Worm (Caenorhabditis elegans) whole organism, dauer: ENCODE data around the gene F20A1.6.
"Not testable (repeated sequence)": the region's sequence is repeated elsewhere in the genome, so short reads cannot be mapped to it uniquely, and the experiment has no call there.

Experiments used
- unc-62 ChIP-seq: sonication (generic microtip); optimal IDR thresholded peaks from 2 replicates; lab custom pipeline; 2017; ENCODE audit warnings: missing biosample characterization, missing genetic modification reagents, missing genetic modification characterization

F20A1.6 gene

DNA sequence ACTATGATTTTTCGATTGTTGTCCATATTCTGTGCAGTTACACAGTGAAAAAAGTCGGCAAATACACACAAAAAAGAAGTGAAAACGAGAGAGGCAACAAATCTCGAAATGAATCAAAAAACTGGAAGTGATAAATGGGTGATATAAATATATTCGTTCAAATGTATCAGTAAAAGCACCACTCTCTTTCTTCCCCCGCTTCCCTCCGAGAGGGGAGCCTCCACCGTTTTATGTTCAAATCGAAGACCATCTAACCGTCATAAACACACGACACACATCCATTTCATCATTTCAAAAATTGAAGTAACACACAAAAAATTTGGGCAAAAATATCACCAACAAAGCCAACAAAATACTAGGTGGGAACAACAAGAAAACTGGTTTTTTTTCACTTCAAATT is at the start of gene F20A1.6:
Gene F20A1.6 (minus strand): TSS at position 101 of the 400 bp plus-strand sequence.
- TF ChIP-seq unc-62 (GFP tag; lab: Kevin White, UChicago), result no peak

ce11 chrV:7076161-7076560 is 49.2 kb upstream of the F20A1.6 start:
- no peak for TF ChIP-seq unc-62 (GFP tag; lab: Kevin White, UChicago)

- no peak for TF ChIP-seq unc-62 (GFP tag; lab: Kevin White, UChicago)
These were observed 48.7 kb upstream of the F20A1.6 start, which contains the start of gene npa-1 for ce11 chrV:7075646-7076045. TSS of gene npa-1 (plus strand) at chrV:7075787.

DNA sequence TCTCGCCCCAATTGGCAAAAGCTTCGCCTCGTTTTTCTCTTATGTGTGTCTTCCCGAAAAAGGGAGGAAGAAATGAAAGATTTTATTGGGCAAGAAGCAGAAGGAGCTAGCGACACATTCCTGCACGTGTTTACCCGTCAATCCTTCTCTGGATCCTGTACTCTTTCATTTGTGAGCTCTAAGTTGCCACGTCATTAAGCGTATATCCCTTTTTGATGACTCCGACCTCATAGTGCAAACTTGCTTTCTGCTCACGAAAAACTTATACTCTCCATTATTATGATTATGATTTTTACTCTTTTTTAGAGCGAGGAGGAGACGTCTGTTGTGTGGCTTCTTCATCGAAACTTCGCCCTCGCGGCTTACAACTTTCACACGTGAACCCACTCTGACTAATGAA is 45.4 kb upstream of the F20A1.6 start, which contains the start of gene F27B10.1:
Gene F27B10.1 (plus strand): TSS at position 301 of the 400 bp plus-strand sequence.
- no peak for TF ChIP-seq unc-62 (GFP tag; lab: Kevin White, UChicago)

- TF ChIP-seq unc-62 (GFP tag; lab: Kevin White, UChicago), result no peak
These were observed 42.6 kb upstream of the F20A1.6 start for ce11 chrV:7069605-7070004.

DNA sequence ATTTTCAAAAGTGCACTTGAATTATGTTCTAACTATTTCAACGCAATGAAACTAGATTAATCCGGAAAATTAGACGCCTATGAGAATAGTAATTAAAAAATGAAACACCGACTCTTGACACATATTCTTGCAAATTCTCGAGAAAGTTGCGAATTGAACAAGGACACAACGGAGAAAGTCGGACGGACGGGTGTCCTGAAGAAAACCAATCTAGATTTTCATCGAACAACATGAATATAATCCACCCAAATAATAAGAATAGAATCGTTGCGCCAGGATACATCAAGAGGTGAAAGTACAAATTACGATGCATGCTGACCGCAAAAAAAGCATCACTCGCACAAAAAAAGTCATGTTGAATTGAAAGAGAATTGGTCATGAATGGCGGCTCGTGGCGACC is 41.9 kb upstream of the F20A1.6 start:
- no peak for TF ChIP-seq unc-62 (GFP tag; lab: Kevin White, UChicago)

DNA sequence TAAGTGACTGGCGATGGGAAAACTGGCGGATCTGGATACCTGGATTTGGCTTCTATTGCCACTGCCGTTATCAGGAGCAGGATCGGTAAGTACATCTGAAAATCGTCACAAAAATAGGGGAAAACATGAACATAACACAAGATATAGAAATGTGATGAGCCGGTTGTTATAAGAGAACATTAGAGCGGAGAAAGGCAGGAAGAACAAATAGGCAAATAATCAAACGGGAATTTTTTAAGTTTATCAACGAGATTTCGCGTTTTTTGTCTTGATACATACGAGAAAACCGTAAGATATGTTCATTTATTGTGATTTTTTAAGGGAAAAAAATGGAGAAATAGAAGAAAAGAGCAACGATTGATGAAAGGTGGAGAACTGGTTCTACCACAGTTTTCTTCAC is 38.3 kb upstream of the F20A1.6 start, which contains the start of gene Y57E12AR.1:
Gene Y57E12AR.1 (minus strand): TSS at position 101 of the 400 bp plus-strand sequence.
- no peak for TF ChIP-seq unc-62 (GFP tag; lab: Kevin White, UChicago)

ce11 chrV:7062790-7063189 is 35.8 kb upstream of the F20A1.6 start, which contains the start of gene tmem-258:
TSS of gene tmem-258 (plus strand) at chrV:7063174.
- not testable (repeated sequence) for TF ChIP-seq unc-62 (GFP tag; lab: Kevin White, UChicago)

DNA sequence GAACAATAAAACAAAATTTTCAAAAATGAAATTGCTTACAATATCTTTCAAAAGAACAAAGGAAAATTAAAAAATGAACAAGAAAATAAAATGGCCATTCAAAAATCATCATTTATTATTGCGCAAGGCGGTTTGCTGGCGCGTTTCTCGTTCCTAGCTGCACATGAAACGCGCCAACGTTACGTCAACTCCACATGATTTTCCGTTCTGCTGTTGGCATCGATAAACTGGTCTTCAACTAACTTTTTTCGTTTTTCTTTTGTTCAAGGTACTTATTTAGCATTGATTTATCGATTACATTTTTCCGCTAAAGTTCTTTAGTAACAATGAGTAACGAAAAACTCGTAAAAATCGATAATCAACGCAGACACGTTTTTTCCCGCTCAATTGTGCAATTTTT is 33.4 kb upstream of the F20A1.6 start, which contains the start of the genes Y57E12AL.6 and Y57E12AL.1:
Gene Y57E12AL.6 (minus strand): TSS at position 75 of the 400 bp plus-strand sequence.
Gene Y57E12AL.1 (plus strand): TSS at position 135 of the 400 bp plus-strand sequence.
- TF ChIP-seq unc-62 (GFP tag; lab: Kevin White, UChicago), result no peak

ce11 chrV:7059350-7059749 is 32.4 kb upstream of the F20A1.6 start, which contains the start of gene mdt-6:
TSS of gene mdt-6 (minus strand) at chrV:7059624.
- no peak for TF ChIP-seq unc-62 (GFP tag; lab: Kevin White, UChicago)

- TF ChIP-seq unc-62 (GFP tag; lab: Kevin White, UChicago), result not testable (repeated sequence)
These were observed 30.8 kb upstream of the F20A1.6 start, which contains the start of gene Y57E12AL.2 for ce11 chrV:7057795-7058194. TSS of gene Y57E12AL.2 (plus strand) at chrV:7058095.

DNA sequence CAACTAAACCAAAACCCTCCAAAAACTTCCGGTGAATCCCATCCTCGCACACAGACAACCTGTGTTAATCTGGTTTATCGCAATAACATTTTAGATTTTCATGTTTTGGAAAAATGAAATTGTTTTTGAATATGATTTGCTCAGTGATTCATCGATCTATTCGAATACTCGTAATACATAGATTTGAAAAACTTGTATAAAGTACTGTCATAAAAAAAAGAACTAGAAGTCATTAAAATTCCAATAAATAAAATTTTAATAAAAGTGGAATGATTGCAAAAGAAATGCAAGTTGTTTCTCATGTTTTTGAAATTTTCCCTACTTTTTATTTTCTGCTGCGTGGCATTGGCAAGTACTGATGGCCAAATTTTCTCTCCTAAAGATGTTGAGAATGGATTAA is 27.6 kb upstream of the F20A1.6 start, which contains the start of gene spig-8:
Gene spig-8 (plus strand): TSS at position 301 of the 400 bp plus-strand sequence.
- no peak for TF ChIP-seq unc-62 (GFP tag; lab: Kevin White, UChicago)

DNA sequence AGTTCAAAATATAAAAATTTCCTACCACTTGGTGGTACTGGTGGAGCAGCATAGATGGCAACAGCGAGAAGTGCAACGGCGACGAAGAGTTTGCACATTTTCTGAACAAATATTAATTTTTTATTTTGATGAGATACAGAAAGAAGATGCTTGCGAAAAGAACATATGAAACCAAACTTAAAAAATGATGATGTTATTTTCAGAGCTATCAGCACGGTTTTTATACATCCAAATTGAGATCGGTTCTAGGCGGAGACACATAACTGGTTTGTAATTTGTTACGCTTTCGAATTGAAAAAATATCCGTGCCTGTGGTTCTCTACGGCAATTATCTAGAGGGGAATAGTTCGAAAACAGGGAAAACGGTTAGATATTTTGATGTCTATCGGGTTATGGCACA is 26.1 kb upstream of the F20A1.6 start, which contains the start of gene txt-17:
Gene txt-17 (minus strand): TSS at position 101 of the 400 bp plus-strand sequence.
- TF ChIP-seq unc-62 (GFP tag; lab: Kevin White, UChicago), result no peak

- TF ChIP-seq unc-62 (GFP tag; lab: Kevin White, UChicago), result no peak
These were observed 24.3 kb upstream of the F20A1.6 start, which contains the start of the genes tofu-2 and spig-1 for ce11 chrV:7051133-7051765. TSS of gene tofu-2 (minus strand) at chrV:7051248. TSS of gene spig-1 (plus strand) at chrV:7051715.

- TF ChIP-seq unc-62 (GFP tag; lab: Kevin White, UChicago), result no peak
These were observed 23.2 kb upstream of the F20A1.6 start for ce11 chrV:7050153-7050552.

DNA sequence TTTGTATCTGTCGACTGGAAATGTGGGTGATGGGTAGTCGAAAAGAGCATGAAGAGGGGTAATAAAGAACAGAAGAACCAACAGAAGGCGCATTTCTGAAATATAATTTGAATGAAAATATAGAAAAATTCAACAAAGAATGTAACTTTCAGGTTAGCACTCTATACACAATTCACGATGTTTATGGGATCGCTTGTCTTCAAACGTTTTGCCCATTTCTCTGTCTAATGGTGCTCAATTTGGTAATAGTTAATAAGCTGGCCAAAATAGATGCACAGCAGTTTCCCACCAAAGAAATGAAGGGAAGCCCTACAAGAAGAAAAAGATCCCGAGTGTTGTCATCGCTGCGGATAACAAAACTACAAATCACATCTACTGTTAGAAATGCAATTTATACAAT is 20.6 kb upstream of the F20A1.6 start, which contains the start of gene F20A1.8:
Gene F20A1.8 (minus strand): TSS at position 101 of the 400 bp plus-strand sequence.
- TF ChIP-seq unc-62 (GFP tag; lab: Kevin White, UChicago), result no peak
